Worm (Caenorhabditis elegans) whole organism, mixed stage, embryonic: ENCODE data around the gene Y40A1A.3.

Experiments
- M03D4.4 ChIP-seq: sonication (generic microtip); optimal IDR thresholded peaks from 2 replicates; lab custom pipeline; 2017; ENCODE audit warnings: mild to moderate bottlenecking, missing genetic modification characterization, missing compliant biosample characterization
- blmp-1 ChIP-seq: fragments of 150-350 bp; optimal IDR thresholded peaks from 2 replicates; lab custom pipeline; 2014; ENCODE audit warnings: missing biosample characterization, missing genetic modification characterization
- ceh-39 ChIP-seq: fragments of 150-350 bp; optimal IDR thresholded peaks from 2 replicates; lab custom pipeline; 2014; ENCODE audit warnings: missing biosample characterization, missing genetic modification characterization
- ceh-43 ChIP-seq: fragments of 200-800 bp; sonication (Bioruptor generic); optimal IDR thresholded peaks from 2 replicates; lab custom pipeline; 2018; ENCODE audit warnings: mild to moderate bottlenecking, missing genetic modification characterization, moderate library complexity, missing compliant biosample characterization
- ceh-83 ChIP-seq: fragments of 200-800 bp; sonication (Bioruptor generic); optimal IDR thresholded peaks from 2 replicates; lab custom pipeline; 2018; ENCODE audit warnings: mild to moderate bottlenecking, missing genetic modification characterization, missing compliant biosample characterization
- ces-1 ChIP-seq: fragments of 150-350 bp; optimal IDR thresholded peaks from 2 replicates; lab custom pipeline; 2014; ENCODE audit warnings: missing biosample characterization, missing genetic modification reagents, missing genetic modification characterization
- cnd-1 ChIP-seq: fragments of 200-800 bp; sonication (Bioruptor generic); optimal IDR thresholded peaks from 2 replicates; lab custom pipeline; 2018; ENCODE audit warnings: mild to moderate bottlenecking, missing genetic modification characterization, missing compliant biosample characterization
- drap-1 ChIP-seq: fragments of 200-800 bp; sonication (Bioruptor generic); optimal IDR thresholded peaks from 3 replicates; lab custom pipeline; 2018; ENCODE audit warnings: mild to moderate bottlenecking, missing genetic modification characterization, missing compliant biosample characterization
- elt-1 ChIP-seq: sonication (generic microtip); optimal IDR thresholded peaks from 2 replicates; lab custom pipeline; 2017; ENCODE audit warnings: missing genetic modification characterization, mild to moderate bottlenecking, missing compliant biosample characterization, antibody characterized with exemption, moderate library complexity, borderline replicate concordance; ENCODE audit not compliant: insufficient read depth
- elt-3 ChIP-seq: fragments of 150-350 bp; optimal IDR thresholded peaks from 2 replicates; lab custom pipeline; 2014; ENCODE audit warnings: missing biosample characterization, missing genetic modification characterization
- flh-1 ChIP-seq: fragments of 200-800 bp; sonication (Bioruptor generic); optimal IDR thresholded peaks from 2 replicates; lab custom pipeline; 2018; ENCODE audit warnings: mild to moderate bottlenecking, missing genetic modification characterization, moderate library complexity, missing compliant biosample characterization
- ham-2 ChIP-seq: fragments of 200-800 bp; sonication (Bioruptor generic); optimal IDR thresholded peaks from 2 replicates; lab custom pipeline; 2018; ENCODE audit warnings: mild to moderate bottlenecking, missing genetic modification characterization, missing compliant biosample characterization
- hlh-1 ChIP-seq: fragments of 150-350 bp; optimal IDR thresholded peaks from 2 replicates; lab custom pipeline; 2014; ENCODE audit warnings: missing biosample characterization, missing genetic modification reagents, missing genetic modification characterization
- lin-13 ChIP-seq: fragments of 150-350 bp; optimal IDR thresholded peaks from 2 replicates; lab custom pipeline; 2014; ENCODE audit warnings: missing biosample characterization, missing genetic modification characterization
- lin-32 ChIP-seq: fragments of 200-800 bp; sonication (Bioruptor generic); optimal IDR thresholded peaks from 2 replicates; lab custom pipeline; 2018; ENCODE audit warnings: mild to moderate bottlenecking, missing genetic modification characterization, missing compliant biosample characterization
- mab-5 ChIP-seq: fragments of 150-350 bp; optimal IDR thresholded peaks from 2 replicates; lab custom pipeline; 2014; ENCODE audit warnings: missing biosample characterization, missing genetic modification characterization
- mep-1 ChIP-seq: fragments of 150-350 bp; optimal IDR thresholded peaks from 2 replicates; lab custom pipeline; 2017; ENCODE audit warnings: missing biosample characterization, missing genetic modification reagents, missing genetic modification characterization, inconsistent platforms
- mls-2 ChIP-seq: sonication (generic microtip); optimal IDR thresholded peaks from 2 replicates; lab custom pipeline; 2016; ENCODE audit warnings: mild to moderate bottlenecking, missing genetic modification characterization, moderate library complexity, missing compliant biosample characterization
- nhr-12 ChIP-seq: fragments of 150-350 bp; optimal IDR thresholded peaks from 2 replicates; lab custom pipeline; 2014; ENCODE audit warnings: missing biosample characterization, missing genetic modification characterization
- nhr-2 ChIP-seq: fragments of 150-350 bp; optimal IDR thresholded peaks from 2 replicates; lab custom pipeline; 2014; ENCODE audit warnings: missing biosample characterization, missing genetic modification characterization
- nhr-237 ChIP-seq: fragments of 150-350 bp; optimal IDR thresholded peaks from 2 replicates; lab custom pipeline; 2014; ENCODE audit warnings: missing biosample characterization, missing genetic modification characterization
- nhr-28 ChIP-seq: fragments of 150-350 bp; optimal IDR thresholded peaks from 2 replicates; lab custom pipeline; 2014; ENCODE audit warnings: missing biosample characterization, missing genetic modification characterization
- nhr-76 ChIP-seq: sonication (generic microtip); optimal IDR thresholded peaks from 2 replicates; lab custom pipeline; 2017; ENCODE audit warnings: missing biosample characterization, missing genetic modification characterization
- pha-4 ChIP-seq: fragments of 150-350 bp; optimal IDR thresholded peaks from 2 replicates; lab custom pipeline; 2018; ENCODE audit warnings: missing biosample characterization, missing genetic modification reagents, missing genetic modification characterization
- sem-2 ChIP-seq: fragments of 200-800 bp; sonication (Bioruptor generic); optimal IDR thresholded peaks from 2 replicates; lab custom pipeline; 2018; ENCODE audit warnings: mild to moderate bottlenecking, missing genetic modification characterization, missing compliant biosample characterization
- snpc-4 ChIP-seq: fragments of 150-350 bp; optimal IDR thresholded peaks from 2 replicates; lab custom pipeline; 2014; ENCODE audit warnings: missing biosample characterization, missing genetic modification characterization
- sptf-1 ChIP-seq: sonication (generic microtip); optimal IDR thresholded peaks from 2 replicates; lab custom pipeline; 2017; ENCODE audit warnings: mild to moderate bottlenecking, missing genetic modification characterization, moderate library complexity, missing compliant biosample characterization
- tbx-8 ChIP-seq: fragments of 200-800 bp; sonication (Bioruptor generic); optimal IDR thresholded peaks from 2 replicates; lab custom pipeline; 2018; ENCODE audit warnings: mild to moderate bottlenecking, missing genetic modification characterization, moderate library complexity, missing compliant biosample characterization
- unc-39 ChIP-seq: fragments of 150-350 bp; optimal IDR thresholded peaks from 2 replicates; lab custom pipeline; 2014; ENCODE audit warnings: missing biosample characterization, missing genetic modification characterization
- unc-62 ChIP-seq: fragments of 150-350 bp; optimal IDR thresholded peaks from 2 replicates; lab custom pipeline; 2014; ENCODE audit warnings: missing biosample characterization, missing genetic modification reagents, missing genetic modification characterization
- zip-8 ChIP-seq: fragments of 150-350 bp; optimal IDR thresholded peaks from 2 replicates; lab custom pipeline; 2014; ENCODE audit warnings: missing biosample characterization, missing genetic modification characterization
- ztf-11 ChIP-seq: fragments of 150-350 bp; optimal IDR thresholded peaks from 2 replicates; lab custom pipeline; 2014; ENCODE audit warnings: missing biosample characterization, missing genetic modification characterization

Y40A1A.3 gene

ce11 chrX:2045603-2046002 is 47.8 kb upstream of the Y40A1A.3 start:
- TF ChIP-seq lin-13 (tag; lab: Kevin White, UChicago) (no peak), ces-1 (peak; percentile 84)
- TF ChIP-seq, all 35 proteins: peak for 1

DNA sequence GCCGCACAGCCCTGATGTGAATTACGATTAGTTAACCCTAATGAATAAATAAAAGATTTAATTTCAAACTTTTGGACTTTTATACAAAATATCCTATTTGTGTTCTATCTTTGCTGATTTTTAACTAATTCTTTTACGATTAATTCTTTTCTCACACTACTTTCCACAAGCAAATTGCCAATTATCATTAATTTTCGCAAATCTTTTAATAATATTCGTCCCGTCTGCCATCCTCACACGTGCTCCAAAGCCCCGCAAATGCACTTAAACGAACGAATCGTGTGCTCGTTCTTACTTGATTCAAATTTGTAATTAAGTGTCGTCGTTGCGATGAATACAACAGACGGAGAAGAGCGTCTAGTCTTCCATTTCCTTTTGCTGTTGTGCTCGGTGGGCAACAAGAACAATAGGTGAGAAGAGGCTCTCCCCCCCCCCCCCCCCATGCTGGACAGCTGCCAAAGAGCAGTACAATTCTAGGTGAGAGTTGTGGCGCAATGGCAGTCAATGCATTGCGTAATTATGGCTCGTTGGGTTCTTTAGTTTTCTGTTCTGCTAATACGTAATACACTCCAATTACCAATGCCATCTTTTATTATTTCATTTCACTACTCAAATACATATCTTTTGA is 46.8 kb upstream of the Y40A1A.3 start:
- peak; percentile 86 for TF ChIP-seq nhr-2 (tag; lab: Kevin White, UChicago)
- TF ChIP-seq cnd-1 (tag; lab: Kevin White, UChicago), result peak; percentile 94
- TF ChIP-seq sem-2 (GFP tag; lab: Kevin White, UChicago), result no peak
- peak; percentile 90 for TF ChIP-seq zip-8 (tag; lab: Kevin White, UChicago)
- no peak for TF ChIP-seq mab-5 (tag; lab: Kevin White, UChicago)
- TF ChIP-seq ceh-43 (GFP tag; lab: Kevin White, UChicago), result peak; percentile 49
- peak; percentile 57 for TF ChIP-seq lin-32 (GFP tag; lab: Kevin White, UChicago)
- peak; percentile 83 for TF ChIP-seq mls-2 (tag; lab: Kevin White, UChicago)
- TF ChIP-seq sptf-1 (tag; lab: Kevin White, UChicago), result peak; percentile 49
- TF ChIP-seq hlh-1 (tag; lab: Kevin White, UChicago), result peak; percentile 6
- TF ChIP-seq ham-2 (GFP tag; lab: Kevin White, UChicago), result no peak
- no peak for TF ChIP-seq blmp-1
- peak; percentile 99 for TF ChIP-seq ces-1
- peak; percentile 5 for TF ChIP-seq ztf-11 (tag; lab: Kevin White, UChicago)

ce11 chrX:2043224-2043623 is 45.4 kb upstream of the Y40A1A.3 start:
- TF ChIP-seq mep-1 (tag; lab: Kevin White, UChicago) (peak; percentile 14), drap-1 (GFP tag; lab: Kevin White, UChicago) (peak; percentile 28), ceh-43 (GFP tag; lab: Kevin White, UChicago) (peak; percentile 73), sptf-1 (tag; lab: Kevin White, UChicago) (peak; percentile 70), mls-2 (tag; lab: Kevin White, UChicago) (peak; percentile 84), hlh-1 (tag; lab: Kevin White, UChicago) (no peak), nhr-2 (tag; lab: Kevin White, UChicago) (no peak), pha-4 (tag; lab: Kevin White, UChicago) (no peak), elt-3 (tag; lab: Kevin White, UChicago) (no peak), ces-1 (peak; percentile 65), cnd-1 (tag; lab: Kevin White, UChicago) (peak; percentile 44), M03D4.4 (peak; percentile 55), tbx-8 (GFP tag; lab: Kevin White, UChicago) (no peak), ztf-11 (tag; lab: Kevin White, UChicago) (peak; percentile 36), ham-2 (GFP tag; lab: Kevin White, UChicago) (no peak), nhr-28 (tag; lab: Kevin White, UChicago) (no peak)
- TF ChIP-seq, all 35 proteins: peak for 9

ce11 chrX:2042621-2043020 is 44.8 kb upstream of the Y40A1A.3 start:
- TF ChIP-seq nhr-12 (tag; lab: Kevin White, UChicago) (no peak), flh-1 (GFP tag; lab: Kevin White, UChicago) (no peak), nhr-237 (tag; lab: Kevin White, UChicago) (no peak), ceh-39 (tag; lab: Kevin White, UChicago) (peak; percentile 10), ham-2 (GFP tag; lab: Kevin White, UChicago) (no peak), lin-13 (tag; lab: Kevin White, UChicago) (no peak), ceh-43 (GFP tag; lab: Kevin White, UChicago) (no peak), mls-2 (tag; lab: Kevin White, UChicago) (no peak), unc-62 (GFP tag; lab: Kevin White, UChicago) (no peak), snpc-4 (no peak), elt-1 (tag; lab: Kevin White, UChicago) (no peak), drap-1 (GFP tag; lab: Kevin White, UChicago) (no peak), tbx-8 (GFP tag; lab: Kevin White, UChicago) (no peak), blmp-1 (no peak), sem-2 (GFP tag; lab: Kevin White, UChicago) (no peak), ceh-83 (GFP tag; lab: Kevin White, UChicago) (no peak), nhr-76 (tag; lab: Kevin White, UChicago) (no peak), mab-5 (tag; lab: Kevin White, UChicago) (no peak), nhr-2 (tag; lab: Kevin White, UChicago) (peak; percentile 71), M03D4.4 (no peak), sptf-1 (tag; lab: Kevin White, UChicago) (no peak), cnd-1 (tag; lab: Kevin White, UChicago) (no peak), zip-8 (tag; lab: Kevin White, UChicago) (no peak), unc-39 (tag; lab: Kevin White, UChicago) (peak; percentile 91)
